Fruit fly (Drosophila melanogaster) whole organism, embryonic: ENCODE measurements around the gene RpL32.

ENCODE experiments used
- Abd-B ChIP-seq: fragments of 200-800 bp; sonication (Bioruptor generic); optimal IDR thresholded peaks from 2 replicates; lab custom pipeline; 2018; ENCODE audit warnings: missing biosample characterization, mild to moderate bottlenecking, missing genetic modification characterization, moderate library complexity
- BtbVII ChIP-seq: fragments of 200-800 bp; sonication (Bioruptor generic); optimal IDR thresholded peaks from 3 replicates; lab custom pipeline; 2017; ENCODE audit warnings: missing biosample characterization, mild to moderate bottlenecking, missing genetic modification characterization
- CG10321 ChIP-seq: fragments of 200-800 bp; sonication (Bioruptor generic); IDR thresholded peaks from 2 replicates; pipeline ENCODE4 v1.3.6; 2022; ENCODE audit warnings: missing biosample characterization, missing genetic modification characterization
- CG11093 ChIP-seq: fragments of 200-800 bp; sonication (Bioruptor generic); IDR thresholded peaks from 3 replicates; pipeline ENCODE4 v1.3.6; 2022; ENCODE audit warnings: missing biosample characterization, missing genetic modification characterization
- CG11504 ChIP-seq: fragments of 200-800 bp; sonication (Bioruptor generic); optimal IDR thresholded peaks from 3 replicates; lab custom pipeline; 2019; ENCODE audit warnings: missing biosample characterization, mild to moderate bottlenecking, missing genetic modification characterization, moderate library complexity
- CG12659 ChIP-seq: fragments of 200-800 bp; sonication (Bioruptor generic); optimal IDR thresholded peaks from 3 replicates; lab custom pipeline; 2017; ENCODE audit warnings: mild to moderate bottlenecking, missing biosample characterization, missing genetic modification reagents, missing genetic modification characterization
- CG15696 ChIP-seq: fragments of 200-800 bp; sonication (Bioruptor generic); optimal IDR thresholded peaks from 2 replicates; lab custom pipeline; 2019; ENCODE audit warnings: missing biosample characterization, mild to moderate bottlenecking, missing genetic modification characterization, moderate library complexity
- CG30431 ChIP-seq: fragments of 200-800 bp; sonication (Bioruptor generic); optimal IDR thresholded peaks from 2 replicates; lab custom pipeline; 2017; ENCODE audit warnings: missing biosample characterization, missing genetic modification characterization
- CG31224 ChIP-seq: fragments of 200-800 bp; sonication (Bioruptor generic); IDR thresholded peaks from 2 replicates; pipeline ENCODE4 v1.3.6; 2022; ENCODE audit warnings: missing biosample characterization, missing genetic modification characterization
- CG32532 ChIP-seq: fragments of 200-800 bp; sonication (Bioruptor generic); IDR thresholded peaks from 2 replicates; pipeline ENCODE4 v1.3.6; 2022; ENCODE audit warnings: missing biosample characterization, missing genetic modification characterization
- CG3407 ChIP-seq: fragments of 200-800 bp; sonication (Bioruptor generic); optimal IDR thresholded peaks from 2 replicates; lab custom pipeline; 2018; ENCODE audit warnings: missing biosample characterization, mild to moderate bottlenecking, missing genetic modification characterization
- CG6654 ChIP-seq: fragments of 200-800 bp; sonication (Bioruptor generic); optimal IDR thresholded peaks from 2 replicates; lab custom pipeline; 2017; ENCODE audit warnings: missing biosample characterization, mild to moderate bottlenecking, missing genetic modification characterization
- CG6683 ChIP-seq: fragments of 200-800 bp; sonication (Bioruptor generic); optimal IDR thresholded peaks from 2 replicates; lab custom pipeline; 2017; ENCODE audit warnings: missing biosample characterization, mild to moderate bottlenecking, missing genetic modification characterization, missing genetic modification reagents
- CG8281 ChIP-seq: fragments of 200-800 bp; sonication (Bioruptor generic); optimal IDR thresholded peaks from 2 replicates; lab custom pipeline; 2018; ENCODE audit warnings: missing biosample characterization, mild to moderate bottlenecking, missing genetic modification characterization, moderate library complexity
- CG9876 ChIP-seq: fragments of 200-800 bp; sonication (Bioruptor generic); optimal IDR thresholded peaks from 2 replicates; lab custom pipeline; 2016; ENCODE audit warnings: missing biosample characterization, missing genetic modification characterization
- D19A ChIP-seq: fragments of 200-800 bp; optimal IDR thresholded peaks from 3 replicates; lab custom pipeline; 2019; ENCODE audit warnings: missing biosample characterization, mild to moderate bottlenecking, missing genetic modification characterization, moderate library complexity
- Deaf1 ChIP-seq: fragments of 200-800 bp; optimal IDR thresholded peaks from 3 replicates; lab custom pipeline; 2019; ENCODE audit warnings: missing biosample characterization, mild to moderate bottlenecking, missing genetic modification characterization, moderate library complexity
- Fer2 ChIP-seq: fragments of 200-800 bp; sonication (Bioruptor generic); optimal IDR thresholded peaks from 2 replicates; lab custom pipeline; 2018; ENCODE audit warnings: missing biosample characterization, mild to moderate bottlenecking, missing genetic modification characterization, moderate library complexity
- Hey ChIP-seq: fragments of 200-800 bp; sonication (Bioruptor generic); optimal IDR thresholded peaks from 3 replicates; lab custom pipeline; 2018; ENCODE audit warnings: missing biosample characterization, mild to moderate bottlenecking, missing genetic modification characterization
- Hmr ChIP-seq: fragments of 200-800 bp; sonication (Bioruptor generic); optimal IDR thresholded peaks from 3 replicates; lab custom pipeline; 2017; ENCODE audit warnings: mild to moderate bottlenecking, missing biosample characterization, missing genetic modification reagents, missing genetic modification characterization
- Hr78 ChIP-seq, 2 experiments: fragments of 200-800 bp in 1 of 2; fragments of >200 bp in 1 of 2; sonication (Bioruptor generic) in 1 of 2; optimal IDR thresholded peaks; 2 replicates each; lab custom pipeline; 2017 to 2019; ENCODE audit warnings: missing biosample characterization in 2 of 2, missing genetic modification characterization in 2 of 2, mild to moderate bottlenecking in 1 of 2, moderate library complexity in 1 of 2
- Lhr ChIP-seq: fragments of 200-800 bp; sonication (Bioruptor generic); optimal IDR thresholded peaks from 3 replicates; lab custom pipeline; 2017; ENCODE audit warnings: mild to moderate bottlenecking, missing biosample characterization, missing genetic modification reagents, missing genetic modification characterization
- Lpt ChIP-seq: fragments of >200 bp; optimal IDR thresholded peaks from 2 replicates; lab custom pipeline; 2018; ENCODE audit warnings: missing biosample characterization, missing genetic modification characterization
- MTF-1 ChIP-seq: fragments of 200-800 bp; sonication (Bioruptor generic); optimal IDR thresholded peaks from 2 replicates; lab custom pipeline; 2018; ENCODE audit warnings: missing biosample characterization, mild to moderate bottlenecking, missing genetic modification characterization, borderline replicate concordance
- Max ChIP-seq: fragments of 200-800 bp; sonication (Bioruptor generic); optimal IDR thresholded peaks from 2 replicates; lab custom pipeline; 2016; ENCODE audit warnings: missing biosample characterization, mild to moderate bottlenecking, missing genetic modification characterization
- Mrtf ChIP-seq: fragments of 200-800 bp; sonication (Bioruptor generic); IDR thresholded peaks from 3 replicates; pipeline ENCODE4 v1.3.6; 2022; ENCODE audit warnings: missing biosample characterization, missing genetic modification characterization
- Sry-δ ChIP-seq: fragments of 200-800 bp; sonication (Bioruptor generic); optimal IDR thresholded peaks from 2 replicates; lab custom pipeline; 2016; ENCODE audit warnings: missing biosample characterization, missing genetic modification characterization
- Ssrp ChIP-seq: fragments of 200-800 bp; sonication (Bioruptor generic); optimal IDR thresholded peaks from 2 replicates; lab custom pipeline; 2018; ENCODE audit warnings: missing biosample characterization, mild to moderate bottlenecking, missing genetic modification characterization, moderate library complexity
- Trl ChIP-seq, 3 experiments: fragments of >200 bp in 2 of 3; fragments of 200-800 bp in 1 of 3; sonication (Bioruptor generic) in 1 of 3; optimal IDR thresholded peaks; 2 replicates in 1 of 3; 3 replicates in 2 of 3; lab custom pipeline; 2016 to 2017; ENCODE audit warnings: missing biosample characterization in 1 of 3, missing genetic modification characterization in 1 of 3
- Vsx1 ChIP-seq: fragments of 200-800 bp; sonication (Bioruptor generic); optimal IDR thresholded peaks from 2 replicates; lab custom pipeline; 2017; ENCODE audit warnings: missing biosample characterization, mild to moderate bottlenecking, missing genetic modification characterization, missing genetic modification reagents
- ap ChIP-seq: fragments of 200-800 bp; sonication (Bioruptor generic); IDR thresholded peaks from 2 replicates; pipeline ENCODE4 v1.3.6; 2022; ENCODE audit warnings: missing biosample characterization, missing genetic modification characterization
- az2 ChIP-seq: fragments of 200-800 bp; sonication (Bioruptor generic); optimal IDR thresholded peaks from 3 replicates; lab custom pipeline; 2016; ENCODE audit warnings: missing biosample characterization, missing genetic modification characterization
- bcd ChIP-seq: fragments of 200-800 bp; sonication (Bioruptor generic); optimal IDR thresholded peaks from 2 replicates; lab custom pipeline; 2017; ENCODE audit warnings: missing biosample characterization, mild to moderate bottlenecking, missing genetic modification characterization
- crc ChIP-seq: fragments of 200-800 bp; sonication (Bioruptor generic); optimal IDR thresholded peaks from 2 replicates; lab custom pipeline; 2016; ENCODE audit warnings: missing biosample characterization, missing genetic modification characterization
- crol ChIP-seq: fragments of 200-800 bp; sonication (Bioruptor generic); IDR thresholded peaks from 2 replicates; pipeline ENCODE4 v1.3.6; 2022; ENCODE audit warnings: missing biosample characterization, missing genetic modification characterization
- danr ChIP-seq: fragments of 200-800 bp; sonication (Bioruptor generic); IDR thresholded peaks from 2 replicates; pipeline ENCODE4 v1.3.6; 2022; ENCODE audit warnings: missing biosample characterization, missing genetic modification characterization
- en ChIP-seq: fragments of 200-800 bp; sonication (Bioruptor generic); optimal IDR thresholded peaks from 2 replicates; lab custom pipeline; 2016; ENCODE audit warnings: missing biosample characterization, missing genetic modification characterization
- lab ChIP-seq: fragments of 200-800 bp; sonication (Bioruptor generic); optimal IDR thresholded peaks from 3 replicates; lab custom pipeline; 2017; ENCODE audit warnings: missing biosample characterization, missing genetic modification characterization, mild to moderate bottlenecking, moderate library complexity, missing genetic modification reagents
- lilli ChIP-seq: fragments of 200-800 bp; sonication (Bioruptor generic); optimal IDR thresholded peaks from 3 replicates; lab custom pipeline; 2016; ENCODE audit warnings: missing biosample characterization, missing genetic modification characterization
- maf-S ChIP-seq: fragments of 200-800 bp; sonication (Bioruptor generic); optimal IDR thresholded peaks from 2 replicates; lab custom pipeline; 2016; ENCODE audit warnings: missing biosample characterization, missing genetic modification characterization
- nom ChIP-seq: fragments of 200-800 bp; sonication (Bioruptor generic); optimal IDR thresholded peaks from 2 replicates; lab custom pipeline; 2017; ENCODE audit warnings: missing biosample characterization, missing genetic modification characterization, mild to moderate bottlenecking, moderate library complexity, missing genetic modification reagents
- pb ChIP-seq: fragments of 200-800 bp; sonication (Bioruptor generic); optimal IDR thresholded peaks from 3 replicates; lab custom pipeline; 2016; ENCODE audit warnings: missing biosample characterization, missing genetic modification characterization
- sens-2 ChIP-seq: fragments of 200-800 bp; sonication (Bioruptor generic); IDR thresholded peaks from 2 replicates; pipeline ENCODE4 v1.3.6; 2022; ENCODE audit warnings: missing biosample characterization, missing genetic modification characterization
- seq ChIP-seq: fragments of 200-800 bp; sonication (Bioruptor generic); IDR thresholded peaks from 2 replicates; pipeline ENCODE4 v1.3.6; 2022; ENCODE audit warnings: missing biosample characterization, missing genetic modification characterization
- sr ChIP-seq: fragments of 200-800 bp; sonication (Bioruptor generic); IDR thresholded peaks from 3 replicates; pipeline ENCODE4 v1.3.6; 2022; ENCODE audit warnings: missing biosample characterization, missing genetic modification characterization
- tio ChIP-seq: fragments of 200-800 bp; sonication (Bioruptor generic); optimal IDR thresholded peaks from 2 replicates; lab custom pipeline; 2017; ENCODE audit warnings: missing biosample characterization, missing genetic modification characterization, inconsistent platforms
- trem ChIP-seq: fragments of 200-800 bp; optimal IDR thresholded peaks from 3 replicates; lab custom pipeline; 2019; ENCODE audit warnings: missing biosample characterization, mild to moderate bottlenecking, missing genetic modification characterization, moderate library complexity
- vfl ChIP-seq: fragments of 200-800 bp; sonication (Bioruptor generic); optimal IDR thresholded peaks from 2 replicates; lab custom pipeline; 2016; ENCODE audit warnings: missing biosample characterization, missing genetic modification characterization
- wdn ChIP-seq: fragments of 200-800 bp; sonication (Bioruptor generic); IDR thresholded peaks from 2 replicates; pipeline ENCODE4 v1.3.6; 2022; ENCODE audit warnings: missing biosample characterization, missing genetic modification characterization
- zf30C ChIP-seq: fragments of 200-800 bp; sonication (Bioruptor generic); optimal IDR thresholded peaks from 3 replicates; lab custom pipeline; 2018; ENCODE audit warnings: missing biosample characterization, mild to moderate bottlenecking, missing genetic modification characterization

Gene RpL32

dm6 chr3R:30092700-30093044, 46.7 kb upstream of the RpL32 start (continued):
- TF ChIP-seq CG32532, result peak; percentile 91
- peak; percentile 71 for TF ChIP-seq CG30431 (GFP tag; lab: Kevin White, UChicago)
- TF ChIP-seq Hey (tag; lab: Kevin White, UChicago), result peak; percentile 56
- peak; percentile 49 for TF ChIP-seq Deaf1 (tag; lab: Kevin White, UChicago)
- peak; percentile 78 for TF ChIP-seq sens-2 (GFP tag; lab: Robert Waterston, UW)
- TF ChIP-seq danr (GFP tag; lab: Robert Waterston, UW), result peak; percentile 56
- peak; percentile 47; the same call in 1 of the 2 replicates for TF ChIP-seq CG10321 (GFP tag; lab: Robert Waterston, UW)
- TF ChIP-seq nom (GFP tag; lab: Kevin White, UChicago), result no peak
- TF ChIP-seq CG9876 (GFP tag; lab: Kevin White, UChicago), result peak; percentile 68
- TF ChIP-seq CG11504, result peak; percentile 86
- TF ChIP-seq Vsx1 (GFP tag; lab: Kevin White, UChicago), result peak; percentile 54
- peak; percentile 72 for TF ChIP-seq Abd-B (GFP tag; lab: Kevin White, UChicago)
- TF ChIP-seq CG15696 (tag; lab: Kevin White, UChicago), result peak; percentile 39
- peak; percentile 82 for TF ChIP-seq az2 (GFP tag; lab: Kevin White, UChicago)
- peak; percentile 73 for TF ChIP-seq Max (GFP tag; lab: Kevin White, UChicago)
- peak; percentile 80 for TF ChIP-seq tio
- peak; percentile 80 for TF ChIP-seq crc (GFP tag; lab: Kevin White, UChicago)
- peak; percentile 77 for TF ChIP-seq CG11093
- TF ChIP-seq vfl (GFP tag; lab: Kevin White, UChicago), result peak; percentile 92
- TF ChIP-seq Hmr, result peak; percentile 89
- TF ChIP-seq D19A (tag; lab: Kevin White, UChicago), result peak; percentile 72
- peak; percentile 62 for TF ChIP-seq CG6683 (GFP tag; lab: Kevin White, UChicago)
- TF ChIP-seq trem (tag; lab: Kevin White, UChicago), result peak; percentile 66
- TF ChIP-seq Lpt, result no peak
- peak; percentile 72 for TF ChIP-seq CG31224 (GFP tag; lab: Robert Waterston, UW)
- TF ChIP-seq lilli (GFP tag; lab: Kevin White, UChicago), result peak; percentile 90
- peak; percentile 69 for TF ChIP-seq Fer2 (tag; lab: Kevin White, UChicago)
- no peak; the same call in 1 of the 2 replicates for TF ChIP-seq crol (GFP tag; lab: Robert Waterston, UW)
- TF ChIP-seq CG3407, result peak; percentile 71
- peak; percentile 84 for TF ChIP-seq bcd (GFP tag; lab: Kevin White, UChicago)
- peak; percentile 49 for TF ChIP-seq Sry-δ (GFP tag; lab: Kevin White, UChicago)
- TF ChIP-seq CG8281 (tag; lab: Kevin White, UChicago), result peak; percentile 41
- TF ChIP-seq sr (GFP tag; lab: Robert Waterston, UW), result peak; percentile 55; the same call in 1 of the 3 replicates
- peak; percentile 74 for TF ChIP-seq BtbVII (GFP tag; lab: Kevin White, UChicago)
- peak; percentile 82 for TF ChIP-seq Mrtf (GFP tag; lab: Robert Waterston, UW)
- TF ChIP-seq maf-S (GFP tag; lab: Kevin White, UChicago), result peak; percentile 88
- TF ChIP-seq en, result peak; percentile 76
- peak; percentile 86 for TF ChIP-seq pb (GFP tag; lab: Kevin White, UChicago)
- TF ChIP-seq Ssrp (tag; lab: Kevin White, UChicago), result peak; percentile 75
- TF ChIP-seq CG12659 (GFP tag; lab: Kevin White, UChicago), result peak; percentile 87
- peak in 1 of 2 experiments; percentile 45 for TF ChIP-seq Hr78 (GFP tag; optimal IDR thresholded peaks at IDR 0.05; lab: Kevin White, UChicago)
- peak; percentile 86 for TF ChIP-seq wdn (GFP tag; lab: Robert Waterston, UW)
- peak; percentile 78 for TF ChIP-seq ap
- peak; percentile 50 for TF ChIP-seq MTF-1
- peak; percentile 18 for TF ChIP-seq Lhr
- TF ChIP-seq lab, result peak; percentile 92
- TF ChIP-seq seq, result peak; percentile 89
- peak; percentile 55 for TF ChIP-seq CG6654
- peak; percentile 69 for TF ChIP-seq zf30C (GFP tag; lab: Kevin White, UChicago)
- no peak for TF ChIP-seq Trl (optimal IDR thresholded peaks at IDR 0.05; lab: Kevin White, UChicago)
- TF ChIP-seq Trl (GFP tag; optimal IDR thresholded peaks at IDR 0.05; lab: Kevin White, UChicago), result peak; percentile 86
